Worm (Caenorhabditis elegans): ENCODE data around the gene C09G1.5.

ce11 chrX:15910328-15910727, 48.5 kb upstream of the C09G1.5 start, which contains the start of gene npr-33:
- TF ChIP-seq pqm-1 (tag; optimal IDR thresholded peaks at IDR 0.05) (no peak), ama-1 (optimal IDR thresholded peaks at IDR 0.05) (no peak), egl-27 (tag; optimal IDR thresholded peaks at IDR 0.05) (no peak), ztf-4 (tag; optimal IDR thresholded peaks at IDR 0.05) (no peak), ces-1 (GFP tag; optimal IDR thresholded peaks at IDR 0.05) (no peak), sptf-1 (tag; optimal IDR thresholded peaks at IDR 0.05) (no peak), unc-62 (GFP tag; optimal IDR thresholded peaks at IDR 0.05) (no peak), fkh-10 (GFP tag; optimal IDR thresholded peaks at IDR 0.05) (no peak), mdl-1 (tag; optimal IDR thresholded peaks at IDR 0.05) (no peak), snpc-4 (tag; optimal IDR thresholded peaks at IDR 0.05) (no peak), elt-3 (tag; optimal IDR thresholded peaks at IDR 0.05) (no peak), irx-1 (tag; optimal IDR thresholded peaks at IDR 0.05) (no peak), mep-1 (tag; optimal IDR thresholded peaks at IDR 0.05) (no peak), blmp-1 (tag; optimal IDR thresholded peaks at IDR 0.05) (no peak)
